Worm (Caenorhabditis elegans): ENCODE measurements around the gene ubc-8.
A peak's percentile ranks its signal among the peaks of the same experiment; 100 is the strongest.

DNA sequence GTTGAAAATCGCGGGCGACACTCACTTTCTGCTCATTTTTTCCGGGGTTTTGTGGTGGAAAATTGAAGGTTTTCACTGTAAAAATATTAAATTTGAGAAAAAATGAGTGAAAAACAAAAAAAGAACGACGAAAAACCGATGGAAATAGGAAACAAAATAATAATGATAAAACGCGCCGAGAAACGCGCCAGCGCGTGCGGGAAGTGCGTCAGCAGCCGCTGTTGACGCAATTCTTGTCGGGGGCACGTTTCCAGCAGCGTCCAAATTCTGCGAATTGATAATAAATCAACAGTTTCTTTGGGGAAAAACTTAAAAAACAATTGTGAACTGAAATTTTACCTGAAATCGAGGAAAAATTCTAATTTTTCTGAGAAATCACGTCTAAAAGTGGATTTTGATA lies 18.7 kb upstream of the ubc-8 start, which contains the start of gene ubxn-2:
- peak; percentile 15 for TF ChIP-seq unc-86 (tag; optimal IDR thresholded peaks at IDR 0.05)
- TF ChIP-seq mec-3 (tag; optimal IDR thresholded peaks at IDR 0.05; ENCODE audit: borderline replicate concordance): no peak
- no peak for TF ChIP-seq fkh-10 (GFP tag; optimal IDR thresholded peaks at IDR 0.05)
- TF ChIP-seq rnt-1 (tag; optimal IDR thresholded peaks at IDR 0.05): peak; percentile 0
- TF ChIP-seq pha-2 (tag; optimal IDR thresholded peaks at IDR 0.05): no peak
- TF ChIP-seq zip-5 (tag; optimal IDR thresholded peaks at IDR 0.05): no peak
- TF ChIP-seq ceh-2 (tag; optimal IDR thresholded peaks at IDR 0.05): peak; percentile 41
- TF ChIP-seq ceh-48 (tag; optimal IDR thresholded peaks at IDR 0.05): peak; percentile 7
- TF ChIP-seq pha-4 (tag; optimal IDR thresholded peaks at IDR 0.05): no peak
